Fruit fly (Drosophila melanogaster) whole organism, embryonic: ENCODE measurements around the gene CG4629.

Experiments
- Adf1 ChIP-seq: fragments of 200-800 bp; sonication (Bioruptor generic); IDR thresholded peaks from 2 replicates; pipeline ENCODE4 v1.3.6; 2022; ENCODE audit warnings: missing biosample characterization, missing genetic modification characterization
- B-H1 ChIP-seq: fragments of 200-800 bp; sonication (Bioruptor generic); IDR thresholded peaks from 3 replicates; pipeline ENCODE4 v1.3.6; 2022; ENCODE audit warnings: missing biosample characterization, missing genetic modification characterization
- CG10959 ChIP-seq: fragments of 200-800 bp; sonication (Bioruptor generic); IDR thresholded peaks from 2 replicates; pipeline ENCODE4 v1.3.6; 2022; ENCODE audit warnings: missing biosample characterization, missing genetic modification characterization
- CG11093 ChIP-seq: fragments of 200-800 bp; sonication (Bioruptor generic); IDR thresholded peaks from 3 replicates; pipeline ENCODE4 v1.3.6; 2022; ENCODE audit warnings: missing biosample characterization, missing genetic modification characterization
- CG14014 ChIP-seq: fragments of 200-800 bp; sonication (Bioruptor generic); IDR thresholded peaks from 2 replicates; pipeline ENCODE4 v1.3.6; 2022; ENCODE audit warnings: missing biosample characterization, missing genetic modification characterization
- CG15073 ChIP-seq: fragments of 200-800 bp; sonication (Bioruptor generic); optimal IDR thresholded peaks from 2 replicates; lab custom pipeline; 2016; ENCODE audit warnings: missing biosample characterization, missing genetic modification characterization
- CG1529 ChIP-seq: fragments of 200-800 bp; sonication (Bioruptor generic); optimal IDR thresholded peaks from 3 replicates; lab custom pipeline; 2018; ENCODE audit warnings: missing biosample characterization, missing genetic modification characterization
- CG15696 ChIP-seq: fragments of 200-800 bp; sonication (Bioruptor generic); optimal IDR thresholded peaks from 2 replicates; lab custom pipeline; 2019; ENCODE audit warnings: missing biosample characterization, mild to moderate bottlenecking, missing genetic modification characterization, moderate library complexity
- CG17612 ChIP-seq: fragments of 200-800 bp; sonication (Bioruptor generic); IDR thresholded peaks from 2 replicates; pipeline ENCODE4 v1.3.6; 2022; ENCODE audit warnings: missing biosample characterization, missing genetic modification characterization
- CG2116 ChIP-seq: fragments of 200-800 bp; sonication (Bioruptor generic); optimal IDR thresholded peaks from 3 replicates; lab custom pipeline; 2018; ENCODE audit warnings: missing biosample characterization, mild to moderate bottlenecking, missing genetic modification characterization
- CG3163 ChIP-seq: fragments of 200-800 bp; sonication (Bioruptor generic); optimal IDR thresholded peaks from 3 replicates; lab custom pipeline; 2016; ENCODE audit warnings: missing biosample characterization, missing genetic modification characterization
- CG34376 ChIP-seq: fragments of 200-800 bp; sonication (Bioruptor generic); optimal IDR thresholded peaks from 2 replicates; lab custom pipeline; 2018; ENCODE audit warnings: missing biosample characterization, mild to moderate bottlenecking, missing genetic modification characterization
- CG42726 ChIP-seq: fragments of 200-800 bp; sonication (Bioruptor generic); IDR thresholded peaks from 2 replicates; pipeline ENCODE4 v1.3.6; 2022; ENCODE audit warnings: missing biosample characterization, missing genetic modification characterization; ENCODE audit not compliant: partially characterized antibody
- CG4617 ChIP-seq: fragments of 200-800 bp; sonication (Bioruptor generic); optimal IDR thresholded peaks from 3 replicates; lab custom pipeline; 2016; ENCODE audit warnings: missing biosample characterization, missing genetic modification characterization, borderline replicate concordance
- CG6175 ChIP-seq: fragments of 200-800 bp; sonication (Bioruptor generic); IDR thresholded peaks from 3 replicates; pipeline ENCODE4 v1.3.6; 2022; ENCODE audit warnings: missing biosample characterization, missing genetic modification characterization
- CG6854 ChIP-seq: fragments of 200-800 bp; sonication (Bioruptor generic); optimal IDR thresholded peaks from 3 replicates; lab custom pipeline; 2017; ENCODE audit warnings: missing biosample characterization, mild to moderate bottlenecking, missing genetic modification characterization
- CG8359 ChIP-seq: fragments of 200-800 bp; sonication (Bioruptor generic); optimal IDR thresholded peaks from 2 replicates; lab custom pipeline; 2017; ENCODE audit warnings: missing biosample characterization, mild to moderate bottlenecking, missing genetic modification characterization, borderline replicate concordance
- CG8388 ChIP-seq: fragments of 200-800 bp; sonication (Bioruptor generic); optimal IDR thresholded peaks from 2 replicates; lab custom pipeline; 2019; ENCODE audit warnings: missing biosample characterization, mild to moderate bottlenecking, missing genetic modification characterization, moderate library complexity
- CG9609 ChIP-seq: fragments of 200-800 bp; sonication (Bioruptor generic); optimal IDR thresholded peaks from 3 replicates; lab custom pipeline; 2016; ENCODE audit warnings: missing biosample characterization, missing genetic modification characterization
- CG9797 ChIP-seq: fragments of 200-800 bp; sonication (Bioruptor generic); optimal IDR thresholded peaks from 3 replicates; lab custom pipeline; 2018; ENCODE audit warnings: missing biosample characterization, mild to moderate bottlenecking, missing genetic modification characterization
- Ets65A ChIP-seq: fragments of 200-800 bp; sonication (Bioruptor generic); peaks from one replicate; lab custom pipeline; 2016; ENCODE audit warnings: missing biosample characterization, missing genetic modification characterization
- GATAe ChIP-seq: fragments of 200-800 bp; sonication (Bioruptor generic); conservative IDR thresholded peaks from 2 replicates; pipeline ENCODE4 v1.3.6; 2022; ENCODE audit warnings: missing biosample characterization, missing genetic modification characterization
- Hey ChIP-seq: fragments of 200-800 bp; sonication (Bioruptor generic); optimal IDR thresholded peaks from 3 replicates; lab custom pipeline; 2018; ENCODE audit warnings: missing biosample characterization, mild to moderate bottlenecking, missing genetic modification characterization
- Hmr ChIP-seq: fragments of 200-800 bp; sonication (Bioruptor generic); optimal IDR thresholded peaks from 3 replicates; lab custom pipeline; 2017; ENCODE audit warnings: mild to moderate bottlenecking, missing biosample characterization, missing genetic modification reagents, missing genetic modification characterization
- Hmx ChIP-seq: fragments of 200-800 bp; sonication (Bioruptor generic); optimal IDR thresholded peaks from 2 replicates; lab custom pipeline; 2016; ENCODE audit warnings: missing biosample characterization, missing genetic modification characterization
- NC2α ChIP-seq: fragments of 200-800 bp; sonication (Bioruptor generic); optimal IDR thresholded peaks from 2 replicates; lab custom pipeline; 2016; ENCODE audit warnings: missing biosample characterization, missing genetic modification characterization
- Oaz ChIP-seq: fragments of 200-800 bp; sonication (Bioruptor generic); IDR thresholded peaks from 2 replicates; pipeline ENCODE4 v1.3.6; 2022; ENCODE audit warnings: missing biosample characterization, missing genetic modification characterization
- Sin3A ChIP-seq: fragments of >200 bp; optimal IDR thresholded peaks from 2 replicates; lab custom pipeline; 2018
- Spps ChIP-seq: fragments of 200-800 bp; sonication (Bioruptor generic); optimal IDR thresholded peaks from 2 replicates; lab custom pipeline; 2018; ENCODE audit warnings: missing biosample characterization, mild to moderate bottlenecking, missing genetic modification characterization
- ab ChIP-seq: fragments of 200-800 bp; sonication (Bioruptor generic); optimal IDR thresholded peaks from 2 replicates; lab custom pipeline; 2016; ENCODE audit warnings: missing biosample characterization, missing genetic modification characterization
- ac ChIP-seq: fragments of 200-800 bp; sonication (Bioruptor generic); optimal IDR thresholded peaks from 3 replicates; lab custom pipeline; 2017; ENCODE audit warnings: missing biosample characterization, mild to moderate bottlenecking, missing genetic modification characterization
- cad ChIP-seq: fragments of >200 bp; optimal IDR thresholded peaks from 2 replicates; lab custom pipeline; 2017; ENCODE audit warnings: missing biosample characterization, missing genetic modification characterization
- caup ChIP-seq: fragments of 200-800 bp; sonication (Bioruptor generic); optimal IDR thresholded peaks from 3 replicates; lab custom pipeline; 2017; ENCODE audit warnings: missing biosample characterization, mild to moderate bottlenecking, missing genetic modification characterization, moderate library complexity; ENCODE audit not compliant: severe bottlenecking
- dpn ChIP-seq, 2 experiments: fragments of 200-800 bp; sonication (Bioruptor generic); optimal IDR thresholded peaks; 3 replicates each; lab custom pipeline; 2016; ENCODE audit warnings: missing biosample characterization in 2 of 2, missing genetic modification characterization in 2 of 2
- eyg ChIP-seq: fragments of 200-800 bp; sonication (Bioruptor generic); optimal IDR thresholded peaks from 3 replicates; lab custom pipeline; 2016; ENCODE audit warnings: missing biosample characterization, missing genetic modification characterization
- gcm2 ChIP-seq: fragments of 200-800 bp; sonication (Bioruptor generic); optimal IDR thresholded peaks from 2 replicates; lab custom pipeline; 2016; ENCODE audit warnings: missing biosample characterization, missing genetic modification characterization
- gfzf ChIP-seq: fragments of 200-800 bp; sonication (Bioruptor generic); optimal IDR thresholded peaks from 2 replicates; lab custom pipeline; 2016; ENCODE audit warnings: missing biosample characterization, mild to moderate bottlenecking, missing genetic modification characterization, moderate library complexity
- grau ChIP-seq: fragments of 200-800 bp; optimal IDR thresholded peaks from 3 replicates; lab custom pipeline; 2019; ENCODE audit warnings: missing biosample characterization, mild to moderate bottlenecking, missing genetic modification characterization, moderate library complexity
- her ChIP-seq: fragments of 200-800 bp; sonication (Bioruptor generic); optimal IDR thresholded peaks from 2 replicates; lab custom pipeline; 2016; ENCODE audit warnings: missing biosample characterization, missing genetic modification characterization
- jigr1 ChIP-seq: fragments of 200-800 bp; sonication (Bioruptor generic); IDR thresholded peaks from 3 replicates; pipeline ENCODE4 v1.3.6; 2022; ENCODE audit warnings: missing biosample characterization, missing genetic modification characterization
- lilli ChIP-seq: fragments of 200-800 bp; sonication (Bioruptor generic); optimal IDR thresholded peaks from 3 replicates; lab custom pipeline; 2016; ENCODE audit warnings: missing biosample characterization, missing genetic modification characterization
- nerfin-2 ChIP-seq: fragments of 200-800 bp; sonication (Bioruptor generic); IDR thresholded peaks from 2 replicates; pipeline ENCODE4 v1.3.6; 2022; ENCODE audit warnings: missing biosample characterization, missing genetic modification characterization; ENCODE audit not compliant: partially characterized antibody
- pros ChIP-seq: fragments of 200-800 bp; sonication (Bioruptor generic); optimal IDR thresholded peaks from 3 replicates; lab custom pipeline; 2019; ENCODE audit warnings: missing biosample characterization, mild to moderate bottlenecking, missing genetic modification characterization, moderate library complexity
- pzg ChIP-seq: fragments of 200-800 bp; sonication (Bioruptor generic); optimal IDR thresholded peaks from 3 replicates; lab custom pipeline; 2018; ENCODE audit warnings: missing biosample characterization, mild to moderate bottlenecking, missing genetic modification characterization, moderate library complexity
- salm ChIP-seq: fragments of 200-800 bp; sonication (Bioruptor generic); optimal IDR thresholded peaks from 2 replicates; lab custom pipeline; 2018; ENCODE audit warnings: missing biosample characterization, mild to moderate bottlenecking, missing genetic modification characterization
- sens-2 ChIP-seq: fragments of 200-800 bp; sonication (Bioruptor generic); IDR thresholded peaks from 2 replicates; pipeline ENCODE4 v1.3.6; 2022; ENCODE audit warnings: missing biosample characterization, missing genetic modification characterization
- sob ChIP-seq: fragments of 200-800 bp; sonication (Bioruptor generic); IDR thresholded peaks from 2 replicates; pipeline ENCODE4 v1.3.6; 2022; ENCODE audit warnings: missing biosample characterization, missing genetic modification characterization
- ssp ChIP-seq: fragments of 200-800 bp; sonication (Bioruptor generic); IDR thresholded peaks from 2 replicates; pipeline ENCODE4 v1.3.6; 2022; ENCODE audit warnings: missing biosample characterization, missing genetic modification characterization
- ttk ChIP-seq: fragments of 200-800 bp; sonication (Bioruptor generic); IDR thresholded peaks from 2 replicates; pipeline ENCODE4 v2.1.2; 2022; ENCODE audit warnings: missing biosample characterization, missing genetic modification characterization
- unc-4 ChIP-seq: fragments of 200-800 bp; sonication (Bioruptor generic); IDR thresholded peaks from 2 replicates; pipeline ENCODE4 v1.3.6; 2022; ENCODE audit warnings: missing biosample characterization, missing genetic modification characterization; ENCODE audit not compliant: partially characterized antibody
- unpg ChIP-seq: fragments of 200-800 bp; sonication (Bioruptor generic); optimal IDR thresholded peaks from 3 replicates; lab custom pipeline; 2018; ENCODE audit warnings: missing biosample characterization, mild to moderate bottlenecking, missing genetic modification characterization, moderate library complexity

Gene CG4629

DNA sequence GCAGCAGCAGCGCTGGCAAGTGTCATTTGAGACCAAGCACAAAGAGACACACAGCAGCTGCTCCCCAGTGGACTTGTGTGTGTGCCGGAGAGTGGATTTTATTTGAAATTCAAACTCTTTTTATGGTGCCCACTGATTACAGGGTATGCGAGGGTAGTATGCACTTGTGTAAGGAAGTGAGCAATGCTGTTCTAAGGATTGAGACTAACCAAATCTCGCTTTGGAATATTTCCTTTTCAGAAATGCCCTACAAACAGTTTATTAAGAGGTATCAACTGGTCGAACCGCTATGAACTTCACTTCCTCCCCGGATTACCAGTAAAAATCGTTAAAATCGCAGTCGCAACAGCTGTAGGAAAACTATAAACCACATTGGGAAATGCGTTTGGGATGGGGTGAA is 26.6 kb downstream of the CG4629 start (continued):
- TF ChIP-seq nerfin-2 (GFP tag; lab: Robert Waterston, UW) (no peak), CG2116 (GFP tag; lab: Kevin White, UChicago) (peak; percentile 62), pzg (GFP tag; lab: Kevin White, UChicago) (no peak), gcm2 (GFP tag; lab: Kevin White, UChicago) (peak; percentile 65), CG8359 (GFP tag; lab: Kevin White, UChicago) (peak; percentile 76), Oaz (GFP tag; lab: Robert Waterston, UW) (peak; percentile 81), CG3163 (GFP tag; lab: Kevin White, UChicago) (peak; percentile 79), ab (GFP tag; lab: Kevin White, UChicago) (peak; percentile 89), gfzf (GFP tag; lab: Kevin White, UChicago) (no peak), Sin3A (lab: Kevin White, UChicago) (no peak), CG34376 (GFP tag; lab: Kevin White, UChicago) (no peak), cad (GFP tag; lab: Kevin White, UChicago) (no peak), Ets65A (GFP tag; lab: Kevin White, UChicago) (peak; percentile 99), unpg (peak; percentile 90), CG10959 (GFP tag; lab: Robert Waterston, UW) (peak; percentile 96), sob (GFP tag; lab: Robert Waterston, UW) (peak; percentile 85), CG4617 (GFP tag; lab: Kevin White, UChicago) (peak; percentile 90), CG14014 (GFP tag; lab: Robert Waterston, UW) (peak; percentile 91), Adf1 (GFP tag; lab: Robert Waterston, UW) (peak; percentile 34; the same call in 1 of the 2 replicates), CG9797 (GFP tag; lab: Kevin White, UChicago) (peak; percentile 23), B-H1 (GFP tag; lab: Robert Waterston, UW) (peak; percentile 87), ssp (peak; percentile 86), dpn (GFP tag; optimal IDR thresholded peaks at IDR 0.05; lab: Kevin White, UChicago) (peak; percentile 93 to 95), sens-2 (GFP tag; lab: Robert Waterston, UW) (peak; percentile 92), CG42726 (GFP tag; lab: Robert Waterston, UW) (no peak), CG9609 (GFP tag; lab: Kevin White, UChicago) (peak; percentile 96), Spps (tag; lab: Kevin White, UChicago) (peak; percentile 76), Hmx (GFP tag; lab: Kevin White, UChicago) (no peak), lilli (peak; percentile 90), ttk (peak; percentile 96), eyg (GFP tag; lab: Kevin White, UChicago) (peak; percentile 84), NC2α (GFP tag; lab: Kevin White, UChicago) (peak; percentile 87), Hey (tag; lab: Kevin White, UChicago) (peak; percentile 25), CG1529 (GFP tag; lab: Kevin White, UChicago) (peak; percentile 91), grau (tag; lab: Kevin White, UChicago) (peak; percentile 82), CG15696 (peak; percentile 90), pros (peak; percentile 26), CG17612 (peak; percentile 85), GATAe (GFP tag; lab: Robert Waterston, UW) (0 out of 2 replicates have a peak, but pooled peaks have one; percentile 30), CG6854 (peak; percentile 23), her (GFP tag; lab: Kevin White, UChicago) (peak; percentile 90), CG15073 (GFP tag; lab: Kevin White, UChicago) (peak; percentile 79), caup (peak; percentile 76), CG11093 (GFP tag; lab: Robert Waterston, UW) (peak; percentile 93), ac (peak; percentile 89), Hmr (peak; percentile 71), salm (tag; lab: Kevin White, UChicago) (peak; percentile 86), CG8388 (GFP tag; lab: Kevin White, UChicago) (peak; percentile 90), unc-4 (no peak), jigr1 (GFP tag; lab: Robert Waterston, UW) (peak; percentile 90), CG6175 (GFP tag; lab: Robert Waterston, UW) (peak; percentile 76; the same call in 1 of the 3 replicates)
